Worm (Caenorhabditis elegans) whole organism, L4 larva: ENCODE measurements around the gene acs-7.

Experiments
- F10B5.3 ChIP-seq: sonication (generic microtip); optimal IDR thresholded peaks from 2 replicates; lab custom pipeline; 2016; ENCODE audit warnings: mild to moderate bottlenecking, missing genetic modification characterization, missing compliant biosample characterization
- F37D6.2 ChIP-seq: sonication (generic microtip); optimal IDR thresholded peaks from 2 replicates; lab custom pipeline; 2016; ENCODE audit warnings: mild to moderate bottlenecking, missing genetic modification characterization, missing compliant biosample characterization
- F44E2.7 ChIP-seq: fragments of 200-800 bp; sonication (Bioruptor generic); IDR thresholded peaks from 2 replicates; pipeline ENCODE4 v2.1.2; 2022; ENCODE audit warnings: missing genetic modification characterization, missing compliant biosample characterization
- Y48G9A.11 ChIP-seq: fragments of 200-800 bp; sonication (Bioruptor generic); IDR thresholded peaks from 2 replicates; pipeline ENCODE4 v1.3.6; 2022; ENCODE audit warnings: missing genetic modification reagents, missing genetic modification characterization, missing compliant biosample characterization
- Y5F2A.4 ChIP-seq: fragments of 200-800 bp; sonication (Bioruptor generic); optimal IDR thresholded peaks from 2 replicates; lab custom pipeline; 2018; ENCODE audit warnings: mild to moderate bottlenecking, missing genetic modification characterization, missing compliant biosample characterization
- ZK546.5 ChIP-seq, 2 experiments: sonication (generic microtip); optimal IDR thresholded peaks; 2 replicates each; lab custom pipeline; 2017; ENCODE audit warnings: missing biosample characterization in 2 of 2, missing genetic modification characterization in 2 of 2
- aha-1 ChIP-seq: fragments of 150-350 bp; peaks from one replicate; lab custom pipeline; 2014; ENCODE audit warnings: missing biosample characterization, missing genetic modification characterization
- ama-1 ChIP-seq: fragments of 150-350 bp; optimal IDR thresholded peaks from 2 replicates; lab custom pipeline; 2014; ENCODE audit warnings: inconsistent platforms, mixed read lengths
- ceh-28 ChIP-seq: fragments of 150-350 bp; optimal IDR thresholded peaks from 2 replicates; lab custom pipeline; 2014; ENCODE audit warnings: missing biosample characterization, missing genetic modification reagents, missing genetic modification characterization
- ceh-62 ChIP-seq: sonication (generic microtip); optimal IDR thresholded peaks from 2 replicates; lab custom pipeline; 2017; ENCODE audit warnings: missing biosample characterization, missing genetic modification characterization
- ces-1 ChIP-seq: fragments of 150-350 bp; sonication (generic microtip); optimal IDR thresholded peaks from 4 replicates; lab custom pipeline; 2014; ENCODE audit warnings: missing biosample characterization, missing genetic modification reagents, missing genetic modification characterization
- ctbp-1 ChIP-seq: fragments of 200-800 bp; sonication (Bioruptor generic); IDR thresholded peaks from 2 replicates; pipeline ENCODE4 v1.3.6; 2022; ENCODE audit warnings: missing genetic modification reagents, missing genetic modification characterization, missing compliant biosample characterization
- daf-8 ChIP-seq: fragments of 200-800 bp; sonication (Bioruptor generic); IDR thresholded peaks from 2 replicates; pipeline ENCODE4 v1.3.6; 2022; ENCODE audit warnings: missing genetic modification characterization, missing compliant biosample characterization
- dve-1 ChIP-seq: sonication (generic microtip); optimal IDR thresholded peaks from 2 replicates; lab custom pipeline; 2017; ENCODE audit warnings: antibody characterized with exemption, mild to moderate bottlenecking, missing genetic modification characterization, missing compliant biosample characterization; ENCODE audit not compliant: insufficient read depth
- fkh-10 ChIP-seq: fragments of 150-350 bp; optimal IDR thresholded peaks from 2 replicates; lab custom pipeline; 2014; ENCODE audit warnings: missing biosample characterization, missing genetic modification reagents, missing genetic modification characterization
- fos-1 ChIP-seq: fragments of 150-350 bp; optimal IDR thresholded peaks from 2 replicates; lab custom pipeline; 2014; ENCODE audit warnings: missing biosample characterization, missing genetic modification characterization
- hlh-30 ChIP-seq: sonication (generic microtip); optimal IDR thresholded peaks from 2 replicates; lab custom pipeline; 2017; ENCODE audit warnings: antibody characterized with exemption, mild to moderate bottlenecking, missing genetic modification characterization, missing compliant biosample characterization; ENCODE audit not compliant: insufficient read depth
- hmg-1.1 ChIP-seq: fragments of 200-800 bp; sonication (Bioruptor generic); IDR thresholded peaks from 2 replicates; pipeline ENCODE4 v1.3.6; 2022; ENCODE audit warnings: missing genetic modification reagents, missing genetic modification characterization, missing compliant biosample characterization
- lin-1 ChIP-seq: fragments of 200-800 bp; sonication (Bioruptor generic); IDR thresholded peaks from 2 replicates; pipeline ENCODE4 v1.3.6; 2022; ENCODE audit warnings: missing genetic modification reagents, missing genetic modification characterization, missing compliant biosample characterization
- lsy-2 ChIP-seq, 2 experiments: fragments of 150-350 bp in 1 of 2; sonication (generic microtip) in 1 of 2; optimal IDR thresholded peaks; 2 replicates each; lab custom pipeline; 2014 to 2017; ENCODE audit warnings: missing biosample characterization in 2 of 2, missing genetic modification characterization in 2 of 2
- mdt-29 ChIP-seq: fragments of 200-800 bp; sonication (Bioruptor generic); IDR thresholded peaks from 2 replicates; pipeline ENCODE4 v1.3.6; 2022; ENCODE audit warnings: missing genetic modification reagents, missing genetic modification characterization, missing compliant biosample characterization
- mes-2 ChIP-seq: sonication (generic microtip); optimal IDR thresholded peaks from 2 replicates; lab custom pipeline; 2016; ENCODE audit warnings: missing genotype, mild to moderate bottlenecking, missing genetic modification characterization, missing compliant biosample characterization; ENCODE audit not compliant: poor library complexity, severe bottlenecking
- nhr-41 ChIP-seq: fragments of 200-800 bp; sonication (Bioruptor generic); IDR thresholded peaks from 2 replicates; pipeline ENCODE4 v1.3.6; 2022; ENCODE audit warnings: missing genetic modification reagents, missing genetic modification characterization, missing compliant biosample characterization
- nhr-42 ChIP-seq: fragments of 200-800 bp; sonication (Bioruptor generic); IDR thresholded peaks from 2 replicates; pipeline ENCODE4 v1.3.6; 2022; ENCODE audit warnings: missing genetic modification characterization, missing compliant biosample characterization
- nhr-48 ChIP-seq: sonication (generic microtip); optimal IDR thresholded peaks from 2 replicates; lab custom pipeline; 2016; ENCODE audit warnings: mild to moderate bottlenecking, missing genetic modification characterization, missing compliant biosample characterization
- saeg-2 ChIP-seq: fragments of 200-800 bp; sonication (Bioruptor generic); IDR thresholded peaks from 2 replicates; pipeline ENCODE4 v1.3.6; 2022; ENCODE audit warnings: missing genetic modification reagents, missing genetic modification characterization, missing compliant biosample characterization
- sdz-12 ChIP-seq: fragments of 200-800 bp; sonication (Bioruptor generic); optimal IDR thresholded peaks from 2 replicates; lab custom pipeline; 2018; ENCODE audit warnings: mild to moderate bottlenecking, missing genetic modification characterization, missing compliant biosample characterization
- set-16 ChIP-seq: fragments of 200-800 bp; sonication (Bioruptor generic); IDR thresholded peaks from 2 replicates; pipeline ENCODE4 v1.3.6; 2022; ENCODE audit warnings: missing genetic modification reagents, missing genetic modification characterization, missing compliant biosample characterization
- snpc-4 ChIP-seq: fragments of 150-350 bp; optimal IDR thresholded peaks from 2 replicates; lab custom pipeline; 2014; ENCODE audit warnings: missing biosample characterization, missing genetic modification characterization
- spr-1 ChIP-seq: sonication (generic microtip); optimal IDR thresholded peaks from 2 replicates; lab custom pipeline; 2016; ENCODE audit warnings: mild to moderate bottlenecking, missing genetic modification characterization, missing compliant biosample characterization
- spr-3 ChIP-seq: fragments of 200-800 bp; sonication (Bioruptor generic); optimal IDR thresholded peaks from 2 replicates; lab custom pipeline; 2018; ENCODE audit warnings: mild to moderate bottlenecking, missing genetic modification characterization, missing compliant biosample characterization
- unc-62 ChIP-seq, 3 experiments: fragments of 150-350 bp in 1 of 3; sonication (generic microtip); optimal IDR thresholded peaks in 2 of 3; peaks in 1 of 3; 1 replicate in 1 of 3; 2 replicates in 2 of 3; lab custom pipeline; 2014 to 2017; ENCODE audit warnings: missing biosample characterization in 3 of 3, missing genetic modification characterization in 3 of 3, missing genetic modification reagents in 3 of 3, missing genotype in 1 of 3
- vab-7 ChIP-seq: fragments of 200-800 bp; sonication (Bioruptor generic); IDR thresholded peaks from 2 replicates; pipeline ENCODE4 v1.3.6; 2022; ENCODE audit warnings: missing genetic modification reagents, missing genetic modification characterization, missing compliant biosample characterization
- zfp-2 ChIP-seq: sonication (generic microtip); optimal IDR thresholded peaks from 2 replicates; lab custom pipeline; 2016; ENCODE audit warnings: mild to moderate bottlenecking, missing genetic modification characterization, missing compliant biosample characterization
- ztf-11 ChIP-seq: fragments of 150-350 bp; optimal IDR thresholded peaks from 2 replicates; lab custom pipeline; 2014; ENCODE audit warnings: missing biosample characterization, missing genetic modification characterization

Gene acs-7

ce11 chrII:9308614-9309046 lies 16.8 kb downstream of the acs-7 start:
- TF ChIP-seq unc-62 (GFP tag; optimal IDR thresholded peaks at IDR 0.05 in 1 of 2; lab: Kevin White, UChicago): peak in 1 of 2 experiments; percentile 79
- no peak for TF ChIP-seq unc-62 (tag; optimal IDR thresholded peaks at IDR 0.05; lab: Kevin White, UChicago)
- no peak for TF ChIP-seq nhr-48 (tag; lab: Kevin White, UChicago)
- TF ChIP-seq spr-1 (tag; lab: Kevin White, UChicago): no peak
- no peak for TF ChIP-seq sdz-12 (GFP tag; lab: Kevin White, UChicago)
- no peak for TF ChIP-seq hlh-30 (tag; lab: Kevin White, UChicago)

- TF ChIP-seq aha-1 (tag; lab: Kevin White, UChicago): peak; percentile 71
- no peak for TF ChIP-seq lin-1
- TF ChIP-seq, all 104 proteins: peak for 1
Measured at ce11 chrII:9310204-9310603, 18.4 kb downstream of the acs-7 start, which contains the start of gene cam-1. Gene cam-1, minus strand, starts transcription at chrII:9310304.

ce11 chrII:9310794-9311193 lies 19.0 kb downstream of the acs-7 start:
- TF ChIP-seq mdt-29 (no peak), saeg-2 (no peak), ZK546.5 (tag; optimal IDR thresholded peaks at IDR 0.05; lab: Kevin White, UChicago) (no peak), dve-1 (tag; lab: Kevin White, UChicago) (no peak), mes-2 (no peak), ztf-11 (tag; lab: Kevin White, UChicago) (no peak), daf-8 (no peak), aha-1 (tag; lab: Kevin White, UChicago) (no peak), F44E2.7 (GFP tag; lab: Robert Waterston, UW) (no peak)

- TF ChIP-seq hmg-1.1 (GFP tag; lab: Robert Waterston, UW) (no peak), ceh-62 (tag; lab: Kevin White, UChicago) (no peak), ctbp-1 (peak; percentile 43; the same call in 1 of the 2 replicates), vab-7 (GFP tag; lab: Robert Waterston, UW) (no peak), fkh-10 (GFP tag; lab: Kevin White, UChicago) (peak; percentile 89), snpc-4 (tag; lab: Kevin White, UChicago) (no peak), Y5F2A.4 (no peak), F37D6.2 (tag; lab: Kevin White, UChicago) (no peak), nhr-42 (GFP tag; lab: Robert Waterston, UW) (no peak), set-16 (GFP tag; lab: Robert Waterston, UW) (no peak), zfp-2 (tag; lab: Kevin White, UChicago) (no peak), fos-1 (tag; lab: Kevin White, UChicago) (no peak), ceh-28 (tag; lab: Kevin White, UChicago) (no peak), Y48G9A.11 (GFP tag; lab: Robert Waterston, UW) (no peak), ces-1 (GFP tag; lab: Kevin White, UChicago) (peak; percentile 40), ama-1 (no peak), nhr-41 (no peak), spr-3 (GFP tag; lab: Kevin White, UChicago) (no peak), F10B5.3 (tag; lab: Kevin White, UChicago) (no peak), unc-62 (GFP tag; optimal IDR thresholded peaks at IDR 0.05 in 1 of 2; lab: Kevin White, UChicago) (no peak), unc-62 (tag; optimal IDR thresholded peaks at IDR 0.05; lab: Kevin White, UChicago) (no peak), lsy-2 (tag; optimal IDR thresholded peaks at IDR 0.05; lab: Kevin White, UChicago) (no peak)
Measured at ce11 chrII:9311702-9312101, 19.9 kb downstream of the acs-7 start.
